Worm (Caenorhabditis elegans): ENCODE measurements around the gene C08F1.6.

- no peak for TF ChIP-seq flt-1 (GFP tag; IDR thresholded peaks at IDR 0.05)
- TF ChIP-seq T22C8.4 (GFP tag; IDR thresholded peaks at IDR 0.05) = no peak
- TF ChIP-seq med-1 (GFP tag; optimal IDR thresholded peaks at IDR 0.05; ENCODE audit: insufficient read depth) = no peak
- TF ChIP-seq tab-1 (GFP tag; IDR thresholded peaks at IDR 0.05) = no peak
- TF ChIP-seq klf-2 (GFP tag; conservative IDR thresholded peaks at IDR 0.05) = no peak
Observed at ce11 chrII:1820774-1821173, 32.8 kb upstream of the C08F1.6 start, which contains the start of gene fbxa-3.
